Fruit fly (Drosophila melanogaster): ENCODE measurements around the gene Ca-alpha1T.
A peak's percentile ranks its signal among the peaks of the same experiment; 100 is the strongest.

The Ca-alpha1T gene

dm6 chrX:6090809-6091667 lies 101.2 kb downstream of the Ca-alpha1T start, which contains the start of the genes Nep1 and Mipp2 (continued):
- TF ChIP-seq Pdp1 (GFP tag; optimal IDR thresholded peaks at IDR 0.05) (peak in 1 of 2 experiments; percentile 7), CG14965 (GFP tag; optimal IDR thresholded peaks at IDR 0.05; ENCODE audit: borderline replicate concordance) (no peak), eyg (GFP tag; optimal IDR thresholded peaks at IDR 0.05) (no peak), Poxn (GFP tag; IDR thresholded peaks at IDR 0.05) (no peak), ERR (GFP tag; optimal IDR thresholded peaks at IDR 0.05) (no peak), salm (tag; optimal IDR thresholded peaks at IDR 0.05) (no peak), wdn (GFP tag; IDR thresholded peaks at IDR 0.05) (no peak), hth (optimal IDR thresholded peaks at IDR 0.05) (no peak), gcm (GFP tag; optimal IDR thresholded peaks at IDR 0.05) (no peak), CG9876 (GFP tag; optimal IDR thresholded peaks at IDR 0.05) (no peak), CG33557 (GFP tag; optimal IDR thresholded peaks at IDR 0.05) (no peak), CG15514 (GFP tag; optimal IDR thresholded peaks at IDR 0.05) (no peak), Stat92E (GFP tag; optimal IDR thresholded peaks at IDR 0.05) (no peak), CG6683 (GFP tag; optimal IDR thresholded peaks at IDR 0.05) (no peak), GATAe (GFP tag; conservative IDR thresholded peaks at IDR 0.05) (no peak), CG14667 (GFP tag; IDR thresholded peaks at IDR 0.05) (peak; percentile 28; the same call in 1 of the 2 replicates), MBD-R2 (GFP tag; IDR thresholded peaks at IDR 0.05) (no peak; the same call in 1 of the 2 replicates), cwo (GFP tag; optimal IDR thresholded peaks at IDR 0.05) (no peak), Hr51 (GFP tag; optimal IDR thresholded peaks at IDR 0.05) (peak; percentile 21 to 28), D (optimal IDR thresholded peaks at IDR 0.05) (no peak), D (GFP tag; optimal IDR thresholded peaks at IDR 0.05) (no peak), CG13775 (GFP tag; optimal IDR thresholded peaks at IDR 0.05) (peak; percentile 33), CG5180 (GFP tag; optimal IDR thresholded peaks at IDR 0.05) (no peak), nmo (GFP tag; optimal IDR thresholded peaks at IDR 0.05) (peak; percentile 25), CG16813 (GFP tag; IDR thresholded peaks at IDR 0.05; ENCODE audit: partially characterized antibody) (no peak), ro (GFP tag; IDR thresholded peaks at IDR 0.05) (no peak), CG10274 (GFP tag; optimal IDR thresholded peaks at IDR 0.05) (no peak), CG13894 (tag; optimal IDR thresholded peaks at IDR 0.05) (no peak), CG7928 (GFP tag; optimal IDR thresholded peaks at IDR 0.05) (no peak), CG15601 (tag; optimal IDR thresholded peaks at IDR 0.05) (no peak), CG7839 (tag; optimal IDR thresholded peaks at IDR 0.05) (peak; percentile 64), bcd (GFP tag; optimal IDR thresholded peaks at IDR 0.05) (peak; percentile 14), CG12659 (GFP tag; optimal IDR thresholded peaks at IDR 0.05) (peak; percentile 42), CG1647 (GFP tag; optimal IDR thresholded peaks at IDR 0.05) (no peak), Usf (GFP tag; optimal IDR thresholded peaks at IDR 0.05) (no peak), dimm (GFP tag; IDR thresholded peaks at IDR 0.05) (no peak), kni (GFP tag; optimal IDR thresholded peaks at IDR 0.05) (no peak), oc (tag; optimal IDR thresholded peaks at IDR 0.05) (no peak), ab (GFP tag; optimal IDR thresholded peaks at IDR 0.05) (no peak), Gsc (GFP tag; IDR thresholded peaks at IDR 0.05) (no peak), CG32772 (GFP tag; IDR thresholded peaks at IDR 0.05) (no peak; the same call in 1 of the 2 replicates), sd (tag; optimal IDR thresholded peaks at IDR 0.05) (no peak), CG42726 (GFP tag; IDR thresholded peaks at IDR 0.05; ENCODE audit: partially characterized antibody) (no peak), jing (GFP tag; optimal IDR thresholded peaks at IDR 0.05) (no peak), CG1832 (GFP tag; optimal IDR thresholded peaks at IDR 0.05) (no peak), stc (GFP tag; IDR thresholded peaks at IDR 0.05) (0 out of 2 replicates have a peak, but pooled peaks have one; percentile 46), CG18764 (GFP tag; optimal IDR thresholded peaks at IDR 0.05) (no peak), CG17829 (tag; optimal IDR thresholded peaks at IDR 0.05) (no peak)

All from whole organism, embryonic.